Fruit fly (Drosophila melanogaster): ENCODE data around the gene CG4597.

- no peak for TF ChIP-seq kay (GFP tag; ENCODE audit: borderline replicate concordance)
- no peak for TF ChIP-seq Mnt (GFP tag; optimal IDR thresholded peaks at IDR 0.05)
- no peak for TF ChIP-seq cnc (optimal IDR thresholded peaks at IDR 0.05)
- no peak for TF ChIP-seq cic (GFP tag; optimal IDR thresholded peaks at IDR 0.05)
- TF ChIP-seq CG12768 (GFP tag; optimal IDR thresholded peaks at IDR 0.05) = no peak
- TF ChIP-seq pad (GFP tag; optimal IDR thresholded peaks at IDR 0.05) = no peak
- no peak for TF ChIP-seq Clk (GFP tag; optimal IDR thresholded peaks at IDR 0.05)
- no peak for TF ChIP-seq CG14711 (tag; optimal IDR thresholded peaks at IDR 0.05)
- no peak for TF ChIP-seq CG11617 (GFP tag; optimal IDR thresholded peaks at IDR 0.05)
These were observed 1.9 kb downstream of the CG4597 start, which contains the start of gene CG15212 for dm6 chr3L:5131245-5131644.

Data from whole organism, adult.